Fruit fly (Drosophila melanogaster) whole organism: Measurements from ENCODE around the gene CG31793.

Source experiments
- pan ChIP-seq: fragments of >200 bp; optimal IDR thresholded peaks from 2 replicates; lab custom pipeline; 2017
- usp ChIP-seq: fragments of >200 bp; optimal IDR thresholded peaks from 2 replicates; lab custom pipeline; 2017; ENCODE audit warnings: missing biosample characterization, missing genetic modification characterization, mixed read lengths

DNA sequence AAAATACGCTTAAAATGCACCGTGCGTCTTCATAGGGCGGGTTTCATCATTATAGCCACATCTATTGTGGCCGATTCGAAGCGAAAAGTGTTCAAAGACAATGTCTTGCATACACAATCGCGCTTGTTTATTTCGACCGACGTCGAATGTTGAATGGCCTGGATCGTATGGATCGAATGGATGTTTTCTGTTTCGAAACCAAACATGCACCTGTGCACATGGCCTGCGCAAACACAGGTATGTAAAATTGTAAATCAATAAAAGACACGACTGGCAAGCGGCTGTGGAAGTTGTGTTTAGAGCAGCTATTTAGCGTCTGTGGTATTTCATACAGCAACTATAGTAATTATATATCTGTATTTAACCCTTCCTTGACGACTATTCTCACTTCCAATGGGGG, 21.7 kb upstream of the CG31793 start:
- TF ChIP-seq usp (GFP tag; lab: Kevin White, UChicago) (no peak), pan (lab: Kevin White, UChicago) (no peak)
